Worm (Caenorhabditis elegans) whole organism, dauer: Measurements from ENCODE around the gene gcn-1.

Experiments
- unc-62 ChIP-seq: sonication (generic microtip); optimal IDR thresholded peaks from 2 replicates; lab custom pipeline; 2017; ENCODE audit warnings: missing biosample characterization, missing genetic modification reagents, missing genetic modification characterization

gcn-1 gene

ce11 chrIII:2170556-2170955, 18.8 kb downstream of the gcn-1 start:
- TF ChIP-seq unc-62 (GFP tag; lab: Kevin White, UChicago) = no peak

ce11 chrIII:2171892-2172591, 20.3 kb downstream of the gcn-1 start:
- no peak for TF ChIP-seq unc-62 (GFP tag; lab: Kevin White, UChicago)

- TF ChIP-seq unc-62 (GFP tag; lab: Kevin White, UChicago) = no peak
Observed at ce11 chrIII:2197706-2198105, 46.0 kb downstream of the gcn-1 start, which contains the start of gene C39B5.6. Gene C39B5.6, plus strand, starts transcription at chrIII:2198006.

ce11 chrIII:2205155-2205554, 53.4 kb downstream of the gcn-1 start:
- TF ChIP-seq unc-62 (GFP tag; lab: Kevin White, UChicago) = no peak

ce11 chrIII:2207864-2208263, 56.1 kb downstream of the gcn-1 start, which contains the start of gene C39B5.5:
Gene C39B5.5, plus strand, starts transcription at chrIII:2208164.
- TF ChIP-seq unc-62 (GFP tag; lab: Kevin White, UChicago) = no peak

- TF ChIP-seq unc-62 (GFP tag; lab: Kevin White, UChicago) = no peak
Observed at ce11 chrIII:2210601-2211000, 58.9 kb downstream of the gcn-1 start.

- TF ChIP-seq unc-62 (GFP tag; lab: Kevin White, UChicago) = no peak
Observed at ce11 chrIII:2211120-2211519, 59.4 kb downstream of the gcn-1 start, which contains the start of gene C39B5.14. Gene C39B5.14, plus strand, starts transcription at chrIII:2211420.

- no peak for TF ChIP-seq unc-62 (GFP tag; lab: Kevin White, UChicago)
Observed at ce11 chrIII:2212343-2212742, 60.6 kb downstream of the gcn-1 start.

ce11 chrIII:2219408-2219807, 67.7 kb downstream of the gcn-1 start, which contains the start of gene fbxa-12:
Gene fbxa-12, plus strand, starts transcription at chrIII:2219708.
- TF ChIP-seq unc-62 (GFP tag; lab: Kevin White, UChicago) = no peak

- TF ChIP-seq unc-62 (GFP tag; lab: Kevin White, UChicago) = no peak
Observed at ce11 chrIII:2223932-2224331, 72.2 kb downstream of the gcn-1 start, which contains the start of gene srd-65. Gene srd-65, minus strand, starts transcription at chrIII:2224032.

- TF ChIP-seq unc-62 (GFP tag; lab: Kevin White, UChicago) = no peak
Observed at ce11 chrIII:2224478-2224877, 72.7 kb downstream of the gcn-1 start, which contains the start of gene fbxa-38. Gene fbxa-38, plus strand, starts transcription at chrIII:2224672.

ce11 chrIII:2227407-2227806, 75.7 kb downstream of the gcn-1 start, which contains the start of gene fbxa-62:
Gene fbxa-62, plus strand, starts transcription at chrIII:2227707.
- no peak for TF ChIP-seq unc-62 (GFP tag; lab: Kevin White, UChicago)

ce11 chrIII:2232360-2232759, 80.6 kb downstream of the gcn-1 start, which contains the start of gene fbxa-47:
Gene fbxa-47, minus strand, starts transcription at chrIII:2232460.
- TF ChIP-seq unc-62 (GFP tag; lab: Kevin White, UChicago) = no peak

- TF ChIP-seq unc-62 (GFP tag; lab: Kevin White, UChicago) = no peak
Observed at ce11 chrIII:2233399-2233798, 81.7 kb downstream of the gcn-1 start.

ce11 chrIII:2234192-2234934, 82.6 kb downstream of the gcn-1 start, which contains the start of gene C39B5.2:
Gene C39B5.2, plus strand, starts transcription at chrIII:2234884.
- TF ChIP-seq unc-62 (GFP tag; lab: Kevin White, UChicago) = no peak

ce11 chrIII:2239587-2240144, 87.9 kb downstream of the gcn-1 start, which contains the start of gene C39B5.10:
Gene C39B5.10, minus strand, starts transcription at chrIII:2239637.
- TF ChIP-seq unc-62 (GFP tag; lab: Kevin White, UChicago) = no peak
